Worm (Caenorhabditis elegans) whole organism, young adult: Measurements from ENCODE around the gene soc-1.

Source experiments
- B0261.1 ChIP-seq: sonication (generic microtip); optimal IDR thresholded peaks from 2 replicates; lab custom pipeline; 2016; ENCODE audit warnings: mild to moderate bottlenecking, missing genetic modification characterization, moderate library complexity, missing compliant biosample characterization
- C17E4.6 ChIP-seq: fragments of 200-800 bp; sonication (Bioruptor generic); IDR thresholded peaks from 2 replicates; pipeline ENCODE4 v1.3.6; 2022; ENCODE audit warnings: missing genetic modification reagents, missing genetic modification characterization, missing compliant biosample characterization
- D2030.7 ChIP-seq: fragments of 200-800 bp; sonication (Bioruptor generic); IDR thresholded peaks from 2 replicates; pipeline ENCODE4 v1.3.6; 2022; ENCODE audit warnings: missing genetic modification reagents, missing genetic modification characterization, missing compliant biosample characterization
- F33H1.4 ChIP-seq: fragments of 200-800 bp; sonication (Bioruptor generic); IDR thresholded peaks from 2 replicates; pipeline ENCODE4 v1.3.6; 2022; ENCODE audit warnings: missing genetic modification reagents, missing genetic modification characterization, missing compliant biosample characterization
- F37B4.10 ChIP-seq: fragments of 200-800 bp; sonication (Bioruptor generic); IDR thresholded peaks from 2 replicates; pipeline ENCODE4 v1.3.6; 2022; ENCODE audit warnings: missing genetic modification characterization, missing compliant biosample characterization
- F55B11.4 ChIP-seq: sonication (generic microtip); optimal IDR thresholded peaks from 2 replicates; lab custom pipeline; 2016; ENCODE audit warnings: missing compliant biosample characterization, missing genetic modification characterization, borderline replicate concordance; ENCODE audit not compliant: insufficient read depth
- Y53G8AR.9 ChIP-seq: fragments of 200-800 bp; sonication (Bioruptor generic); conservative IDR thresholded peaks from 2 replicates; pipeline ENCODE4 v1.3.6; 2022; ENCODE audit warnings: missing genetic modification reagents, missing genetic modification characterization, missing compliant biosample characterization
- Y79H2A.3 ChIP-seq: fragments of 200-800 bp; sonication (Bioruptor generic); conservative IDR thresholded peaks from 2 replicates; pipeline ENCODE4 v1.3.6; 2022; ENCODE audit warnings: missing genetic modification reagents, missing genetic modification characterization, missing compliant biosample characterization
- Y95B8A.8 ChIP-seq: fragments of 200-800 bp; sonication (Bioruptor generic); IDR thresholded peaks from 2 replicates; pipeline ENCODE4 v1.3.6; 2022; ENCODE audit warnings: missing genetic modification reagents, missing genetic modification characterization, missing compliant biosample characterization
- aptf-2 ChIP-seq: fragments of 200-800 bp; sonication (Bioruptor generic); conservative IDR thresholded peaks from 2 replicates; pipeline ENCODE4 v1.3.6; 2022; ENCODE audit warnings: missing genetic modification reagents, missing genetic modification characterization, missing compliant biosample characterization
- aptf-3 ChIP-seq: fragments of 200-800 bp; sonication (Bioruptor generic); IDR thresholded peaks from 2 replicates; pipeline ENCODE4 v1.3.6; 2022; ENCODE audit warnings: missing genetic modification characterization, missing compliant biosample characterization
- attf-6 ChIP-seq: fragments of 200-800 bp; sonication (Bioruptor generic); IDR thresholded peaks from 2 replicates; pipeline ENCODE4 v1.3.6; 2022; ENCODE audit warnings: missing genetic modification reagents, missing genetic modification characterization, missing compliant biosample characterization
- bed-1 ChIP-seq: fragments of 200-800 bp; sonication (Bioruptor generic); IDR thresholded peaks from 2 replicates; pipeline ENCODE4 v1.3.6; 2022; ENCODE audit warnings: missing genetic modification reagents, missing genetic modification characterization, missing compliant biosample characterization
- cebp-1 ChIP-seq, 2 experiments: fragments of 200-800 bp in 1 of 2; sonication (Bioruptor generic) in 1 of 2; sonication (generic microtip) in 1 of 2; IDR thresholded peaks in 1 of 2; optimal IDR thresholded peaks in 1 of 2; 2 replicates each; pipeline versions ENCODE4 v1.3.6 to Lab custom; 2017 to 2022; ENCODE audit warnings: missing compliant biosample characterization in 2 of 2, missing genetic modification characterization in 2 of 2, mild to moderate bottlenecking in 1 of 2, missing genetic modification reagents in 1 of 2, moderate library complexity in 1 of 2
- cebp-2 ChIP-seq: fragments of 200-800 bp; sonication (Bioruptor generic); IDR thresholded peaks from 2 replicates; pipeline ENCODE4 v1.3.6; 2022; ENCODE audit warnings: missing genetic modification characterization, missing compliant biosample characterization
- ceh-40 ChIP-seq: fragments of 200-800 bp; sonication (Bioruptor generic); IDR thresholded peaks from 2 replicates; pipeline ENCODE4 v1.3.6; 2022; ENCODE audit warnings: missing genetic modification characterization, missing compliant biosample characterization
- ceh-58 ChIP-seq: fragments of 200-800 bp; sonication (Bioruptor generic); IDR thresholded peaks from 2 replicates; pipeline ENCODE4 v1.3.6; 2022; ENCODE audit warnings: missing genetic modification characterization, missing compliant biosample characterization
- ceh-79 ChIP-seq: sonication (generic microtip); optimal IDR thresholded peaks from 2 replicates; lab custom pipeline; 2017; ENCODE audit warnings: mild to moderate bottlenecking, missing genetic modification characterization, missing compliant biosample characterization
- ceh-91 ChIP-seq: fragments of 200-800 bp; sonication (Bioruptor generic); IDR thresholded peaks from 2 replicates; pipeline ENCODE4 v1.3.6; 2022; ENCODE audit warnings: missing genetic modification reagents, missing genetic modification characterization, missing compliant biosample characterization
- die-1 ChIP-seq: sonication (generic microtip); optimal IDR thresholded peaks from 2 replicates; lab custom pipeline; 2016; ENCODE audit warnings: missing genotype, mild to moderate bottlenecking, missing genetic modification characterization, missing compliant biosample characterization
- dox-1 ChIP-seq: fragments of 200-800 bp; sonication (Bioruptor generic); IDR thresholded peaks from 2 replicates; pipeline ENCODE4 v1.3.6; 2022; ENCODE audit warnings: missing genetic modification reagents, missing genetic modification characterization, missing compliant biosample characterization
- dpl-1 ChIP-seq: fragments of 150-350 bp; optimal IDR thresholded peaks from 2 replicates; lab custom pipeline; 2014; ENCODE audit warnings: missing biosample characterization, missing genetic modification reagents, missing genetic modification characterization
- efl-1 ChIP-seq: fragments of 150-350 bp; optimal IDR thresholded peaks from 2 replicates; lab custom pipeline; 2014; ENCODE audit warnings: missing biosample characterization, missing genetic modification reagents, missing genetic modification characterization
- egl-18 ChIP-seq: fragments of 200-800 bp; sonication (Bioruptor generic); IDR thresholded peaks from 2 replicates; pipeline ENCODE4 v1.3.6; 2022; ENCODE audit warnings: missing genetic modification reagents, missing genetic modification characterization, missing compliant biosample characterization
- egl-44 ChIP-seq: fragments of 200-800 bp; sonication (Bioruptor generic); IDR thresholded peaks from 2 replicates; pipeline ENCODE4 v1.3.6; 2022; ENCODE audit warnings: missing genetic modification reagents, missing genetic modification characterization, missing compliant biosample characterization
- egrh-3 ChIP-seq: fragments of 200-800 bp; sonication (Bioruptor generic); IDR thresholded peaks from 2 replicates; pipeline ENCODE4 v1.3.6; 2022; ENCODE audit warnings: missing genetic modification reagents, missing genetic modification characterization, missing compliant biosample characterization
- ekl-4 ChIP-seq: fragments of 200-800 bp; sonication (Bioruptor generic); IDR thresholded peaks from 2 replicates; pipeline ENCODE4 v1.3.6; 2022; ENCODE audit warnings: missing genetic modification reagents, missing genetic modification characterization, missing compliant biosample characterization
- hmg-1.2 ChIP-seq: fragments of 200-800 bp; sonication (Bioruptor generic); IDR thresholded peaks from 2 replicates; pipeline ENCODE4 v1.3.6; 2022; ENCODE audit warnings: missing genetic modification reagents, missing genetic modification characterization, missing compliant biosample characterization
- hmg-20 ChIP-seq: fragments of 200-800 bp; sonication (Bioruptor generic); IDR thresholded peaks from 2 replicates; pipeline ENCODE4 v1.3.6; 2022; ENCODE audit warnings: missing genetic modification reagents, missing genetic modification characterization, missing compliant biosample characterization
- hsf-1 ChIP-seq: fragments of 200-800 bp; sonication (Bioruptor generic); IDR thresholded peaks from 2 replicates; pipeline ENCODE4 v1.3.6; 2022; ENCODE audit warnings: missing genetic modification reagents, missing genetic modification characterization, missing compliant biosample characterization
- lin-26 ChIP-seq: fragments of 200-800 bp; sonication (Bioruptor generic); IDR thresholded peaks from 2 replicates; pipeline ENCODE4 v1.3.6; 2022; ENCODE audit warnings: missing genetic modification reagents, missing genetic modification characterization, missing compliant biosample characterization
- lin-54 ChIP-seq: fragments of 200-800 bp; sonication (Bioruptor generic); optimal IDR thresholded peaks from 2 replicates; lab custom pipeline; 2018; ENCODE audit warnings: mild to moderate bottlenecking, missing genetic modification characterization, missing compliant biosample characterization
- madf-3 ChIP-seq: fragments of 200-800 bp; sonication (Bioruptor generic); IDR thresholded peaks from 2 replicates; pipeline ENCODE4 v1.3.6; 2022; ENCODE audit warnings: missing genetic modification reagents, missing genetic modification characterization, missing compliant biosample characterization
- madf-6 ChIP-seq: fragments of 200-800 bp; sonication (Bioruptor generic); IDR thresholded peaks from 2 replicates; pipeline ENCODE4 v1.3.6; 2022; ENCODE audit warnings: missing genetic modification reagents, missing genetic modification characterization, missing compliant biosample characterization
- madf-8 ChIP-seq: fragments of 200-800 bp; sonication (Bioruptor generic); conservative IDR thresholded peaks from 2 replicates; pipeline ENCODE4 v1.3.6; 2022; ENCODE audit warnings: missing genetic modification reagents, missing genetic modification characterization, missing compliant biosample characterization
- mcd-1 ChIP-seq: fragments of 200-800 bp; sonication (Bioruptor generic); IDR thresholded peaks from 2 replicates; pipeline ENCODE4 v1.3.6; 2022; ENCODE audit warnings: missing genetic modification reagents, missing genetic modification characterization, missing compliant biosample characterization
- nfyb-1 ChIP-seq: fragments of 200-800 bp; sonication (Bioruptor generic); IDR thresholded peaks from 2 replicates; pipeline ENCODE4 v1.3.6; 2022; ENCODE audit warnings: missing genetic modification reagents, missing genetic modification characterization, missing compliant biosample characterization
- nhr-120 ChIP-seq: fragments of 200-800 bp; sonication (Bioruptor generic); IDR thresholded peaks from 2 replicates; pipeline ENCODE4 v1.3.6; 2022; ENCODE audit warnings: missing genetic modification characterization, missing compliant biosample characterization
- nhr-90 ChIP-seq: sonication (generic microtip); optimal IDR thresholded peaks from 2 replicates; lab custom pipeline; 2016; ENCODE audit warnings: missing genotype, mild to moderate bottlenecking, missing genetic modification characterization, missing compliant biosample characterization
- pbrm-1 ChIP-seq: fragments of 200-800 bp; sonication (Bioruptor generic); IDR thresholded peaks from 2 replicates; pipeline ENCODE4 v1.3.6; 2022; ENCODE audit warnings: missing genetic modification reagents, missing genetic modification characterization, missing compliant biosample characterization
- rcor-1 ChIP-seq: fragments of 200-800 bp; sonication (Bioruptor generic); IDR thresholded peaks from 2 replicates; pipeline ENCODE4 v1.3.6; 2022; ENCODE audit warnings: missing genetic modification reagents, missing genetic modification characterization, missing compliant biosample characterization
- rpc-1 ChIP-seq, 2 experiments: fragments of 150-350 bp in 1 of 2; sonication (generic microtip) in 1 of 2; optimal IDR thresholded peaks; 2 replicates each; lab custom pipeline; 2014 to 2018; ENCODE audit warnings: missing biosample characterization in 1 of 2, missing genetic modification characterization in 1 of 2, missing genetic modification reagents in 1 of 2, missing genotype in 1 of 2
- tbp1 ChIP-seq: fragments of 200-800 bp; sonication (Bioruptor generic); optimal IDR thresholded peaks from 2 replicates; lab custom pipeline; 2018; ENCODE audit warnings: mild to moderate bottlenecking, missing genetic modification characterization, missing compliant biosample characterization
- xnd-1 ChIP-seq: sonication (generic microtip); optimal IDR thresholded peaks from 2 replicates; lab custom pipeline; 2016; ENCODE audit warnings: missing genotype, missing genetic modification reagents, missing genetic modification characterization, missing compliant biosample characterization
- ztf-25 ChIP-seq: fragments of 200-800 bp; sonication (Bioruptor generic); IDR thresholded peaks from 2 replicates; pipeline ENCODE4 v1.3.6; 2022; ENCODE audit warnings: missing genetic modification reagents, missing genetic modification characterization, missing compliant biosample characterization
- ztf-28 ChIP-seq: fragments of 200-800 bp; sonication (Bioruptor generic); IDR thresholded peaks from 2 replicates; pipeline ENCODE4 v1.3.6; 2022; ENCODE audit warnings: missing genetic modification reagents, missing genetic modification characterization, missing compliant biosample characterization

The soc-1 gene

DNA sequence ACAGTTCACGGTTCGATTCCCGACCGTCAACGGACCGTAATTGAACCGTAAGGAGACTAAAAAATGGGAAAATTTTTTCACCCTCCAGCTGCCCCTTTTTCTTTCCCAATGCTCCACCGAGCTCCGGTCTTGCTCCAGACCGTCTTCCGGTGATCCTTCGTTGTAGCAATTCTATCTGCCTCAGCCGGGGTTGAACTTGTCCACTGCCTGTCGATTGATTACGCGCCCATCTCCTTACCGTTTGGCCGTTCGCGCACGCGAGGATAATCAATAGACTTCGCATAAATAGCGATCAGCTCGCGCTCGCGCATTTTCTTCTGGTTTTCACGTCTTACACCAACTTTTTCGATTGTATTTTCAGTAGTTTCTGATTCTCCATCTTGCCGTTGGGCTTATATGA is 9.9 kb upstream of the soc-1 start:
- TF ChIP-seq ztf-28 (GFP tag; lab: Robert Waterston, UW) (0 out of 2 replicates have a peak, but pooled peaks have one; percentile 65), rpc-1 (optimal IDR thresholded peaks at IDR 0.05; lab: Kevin White, UChicago) (peak; percentile 23), rpc-1 (tag; optimal IDR thresholded peaks at IDR 0.05; lab: Kevin White, UChicago) (peak; percentile 56), pbrm-1 (GFP tag; lab: Robert Waterston, UW) (peak; percentile 55; the same call in 1 of the 2 replicates), ekl-4 (GFP tag; lab: Robert Waterston, UW) (peak; percentile 82), Y95B8A.8 (GFP tag; lab: Robert Waterston, UW) (peak; percentile 43; the same call in 1 of the 2 replicates), bed-1 (GFP tag; lab: Robert Waterston, UW) (peak; percentile 88; the same call in 1 of the 2 replicates), nhr-90 (tag; lab: Kevin White, UChicago) (peak; percentile 1), rcor-1 (GFP tag; lab: Robert Waterston, UW) (peak; percentile 51; the same call in 1 of the 2 replicates), hmg-20 (GFP tag; lab: Robert Waterston, UW) (peak; percentile 36; the same call in 1 of the 2 replicates), ceh-40 (GFP tag; lab: Robert Waterston, UW) (0 out of 2 replicates have a peak, but pooled peaks have one; percentile 46), nhr-120 (0 out of 2 replicates have a peak, but pooled peaks have one; percentile 84), ceh-58 (GFP tag; lab: Robert Waterston, UW) (0 out of 2 replicates have a peak, but pooled peaks have one; percentile 81), ztf-25 (GFP tag; lab: Robert Waterston, UW) (peak; percentile 85; the same call in 1 of the 2 replicates), C17E4.6 (GFP tag; lab: Robert Waterston, UW) (peak; percentile 26; the same call in 1 of the 2 replicates), die-1 (tag; lab: Kevin White, UChicago) (peak; percentile 15), cebp-1 (GFP tag; IDR thresholded peaks at IDR 0.05; lab: Robert Waterston, UW) (0 out of 2 replicates have a peak, but pooled peaks have one; percentile 27), cebp-1 (tag; optimal IDR thresholded peaks at IDR 0.05; lab: Kevin White, UChicago) (peak; percentile 21), Y53G8AR.9 (GFP tag; lab: Robert Waterston, UW) (peak; percentile 64), egl-44 (GFP tag; lab: Robert Waterston, UW) (peak; percentile 92), madf-3 (0 out of 2 replicates have a peak, but pooled peaks have one; percentile 53), F33H1.4 (peak; percentile 43), cebp-2 (GFP tag; lab: Robert Waterston, UW) (peak; percentile 78; the same call in 1 of the 2 replicates), nfyb-1 (peak; percentile 68), B0261.1 (tag; lab: Kevin White, UChicago) (peak; percentile 33), tbp1 (GFP tag; lab: Kevin White, UChicago) (peak; percentile 78), Y79H2A.3 (GFP tag; lab: Robert Waterston, UW) (peak; percentile 26; the same call in 1 of the 2 replicates), madf-6 (GFP tag; lab: Robert Waterston, UW) (peak; percentile 69), D2030.7 (GFP tag; lab: Robert Waterston, UW) (peak; percentile 81), lin-26 (GFP tag; lab: Robert Waterston, UW) (peak; percentile 98), dox-1 (GFP tag; lab: Robert Waterston, UW) (peak; percentile 83), hmg-1.2 (GFP tag; lab: Robert Waterston, UW) (peak; percentile 57), egrh-3 (GFP tag; lab: Robert Waterston, UW) (peak; percentile 39; the same call in 1 of the 2 replicates), attf-6 (GFP tag; lab: Robert Waterston, UW) (peak; percentile 71), hsf-1 (GFP tag; lab: Robert Waterston, UW) (peak; percentile 66; the same call in 1 of the 2 replicates), mcd-1 (GFP tag; lab: Robert Waterston, UW) (peak; percentile 48), aptf-3 (peak; percentile 72; the same call in 1 of the 2 replicates)

DNA sequence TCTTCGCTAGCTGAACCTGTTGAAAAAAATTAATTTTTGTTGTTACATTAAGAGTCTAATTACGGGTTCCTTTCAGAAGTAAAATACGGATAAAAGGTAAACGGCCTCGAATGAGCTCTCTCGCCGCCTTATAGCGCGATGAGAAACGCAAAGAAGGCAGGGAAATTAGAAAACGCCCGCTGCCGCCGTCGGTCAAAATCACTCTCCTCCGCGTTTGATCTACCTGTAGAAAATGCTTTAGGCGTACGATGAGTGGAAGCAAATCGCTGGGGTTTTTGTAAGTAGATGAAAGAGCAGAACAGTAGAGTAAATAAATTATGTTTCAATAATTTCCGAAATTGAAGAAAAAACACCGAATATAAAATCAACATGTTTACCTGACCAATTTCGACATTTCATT is 5.6 kb upstream of the soc-1 start:
- TF ChIP-seq ceh-79 (tag; lab: Kevin White, UChicago) (no peak), lin-54 (no peak), egl-18 (GFP tag; lab: Robert Waterston, UW) (no peak), F37B4.10 (GFP tag; lab: Robert Waterston, UW) (no peak), hmg-1.2 (GFP tag; lab: Robert Waterston, UW) (peak; percentile 26; the same call in 1 of the 2 replicates), madf-6 (GFP tag; lab: Robert Waterston, UW) (peak; percentile 88), xnd-1 (peak; percentile 61), madf-8 (GFP tag; lab: Robert Waterston, UW) (peak; percentile 75), D2030.7 (GFP tag; lab: Robert Waterston, UW) (peak; percentile 49; the same call in 1 of the 2 replicates), aptf-2 (0 out of 2 replicates have a peak, but pooled peaks have one; percentile 13), F55B11.4 (no peak), efl-1 (GFP tag; lab: Kevin White, UChicago) (peak; percentile 89), ceh-91 (GFP tag; lab: Robert Waterston, UW) (peak; percentile 41; the same call in 1 of the 2 replicates), dpl-1 (GFP tag; lab: Kevin White, UChicago) (peak; percentile 44), F33H1.4 (0 out of 2 replicates have a peak, but pooled peaks have one; percentile 12), hsf-1 (GFP tag; lab: Robert Waterston, UW) (0 out of 2 replicates have a peak, but pooled peaks have one; percentile 10)
